Fruit fly (Drosophila melanogaster) whole organism, prepupa: ENCODE results near the gene CG11619.

ENCODE experiments used
- Eip78C ChIP-seq: fragments of 200-800 bp; sonication (Bioruptor generic); peaks from one replicate; lab custom pipeline; 2016; ENCODE audit warnings: missing biosample characterization, missing genetic modification characterization
- fkh ChIP-seq: fragments of 200-800 bp; sonication (Bioruptor generic); optimal IDR thresholded peaks from 3 replicates; lab custom pipeline; 2017; ENCODE audit warnings: missing biosample characterization, mild to moderate bottlenecking, missing genetic modification characterization, moderate library complexity

dm6 chr3L:18992820-18993219 is 4.7 kb upstream of the CG11619 start:
- no peak for TF ChIP-seq fkh (GFP tag; lab: Kevin White, UChicago)
- no peak for TF ChIP-seq Eip78C (GFP tag; lab: Kevin White, UChicago)
